Worm (Caenorhabditis elegans) whole organism, L1 larva: Measurements from ENCODE around the gene smg-8.

ENCODE experiments used
- C04F5.9 ChIP-seq: sonication (generic microtip); optimal IDR thresholded peaks from 2 replicates; lab custom pipeline; 2016; ENCODE audit warnings: missing genetic modification characterization, missing compliant biosample characterization
- Y116A8C.19 ChIP-seq: sonication (generic microtip); optimal IDR thresholded peaks from 2 replicates; lab custom pipeline; 2016; ENCODE audit warnings: missing compliant biosample characterization, missing genetic modification characterization, borderline replicate concordance
- alr-1 ChIP-seq: fragments of 200-800 bp; sonication (Bioruptor generic); optimal IDR thresholded peaks from 2 replicates; lab custom pipeline; 2018; ENCODE audit warnings: borderline replicate concordance, mild to moderate bottlenecking, missing genetic modification characterization, missing compliant biosample characterization
- aly-2 ChIP-seq: fragments of 150-350 bp; optimal IDR thresholded peaks from 2 replicates; lab custom pipeline; 2014; ENCODE audit warnings: missing biosample characterization, missing genetic modification characterization
- ama-1 ChIP-seq: fragments of 150-350 bp; optimal IDR thresholded peaks from 2 replicates; lab custom pipeline; 2014
- blmp-1 ChIP-seq: fragments of 150-350 bp; optimal IDR thresholded peaks from 2 replicates; lab custom pipeline; 2014; ENCODE audit warnings: missing biosample characterization, missing genetic modification characterization
- ceh-63 ChIP-seq: fragments of 200-800 bp; sonication (Bioruptor generic); optimal IDR thresholded peaks from 2 replicates; lab custom pipeline; 2018; ENCODE audit warnings: mild to moderate bottlenecking, missing genetic modification characterization, missing compliant biosample characterization
- ceh-82 ChIP-seq, 3 experiments: fragments of 150-350 bp in 1 of 3; sonication (generic microtip) in 2 of 3; optimal IDR thresholded peaks; 2 replicates each; lab custom pipeline; 2014 to 2017; ENCODE audit warnings: missing biosample characterization in 3 of 3, missing genetic modification characterization in 3 of 3
- ceh-90 ChIP-seq: sonication (generic microtip); optimal IDR thresholded peaks from 2 replicates; lab custom pipeline; 2016; ENCODE audit warnings: missing genetic modification characterization, missing compliant biosample characterization
- dsc-1 ChIP-seq: sonication (generic microtip); optimal IDR thresholded peaks from 2 replicates; lab custom pipeline; 2016; ENCODE audit warnings: mild to moderate bottlenecking, missing genetic modification characterization, missing compliant biosample characterization
- efl-1 ChIP-seq, 4 experiments: fragments of 150-350 bp; optimal IDR thresholded peaks in 3 of 4; peaks in 1 of 4; 1 replicate in 1 of 4; 2 replicates in 3 of 4; lab custom pipeline; 2014; ENCODE audit warnings: missing biosample characterization in 2 of 4, missing genetic modification characterization in 2 of 4, missing genetic modification reagents in 2 of 4
- efl-3 ChIP-seq: fragments of 200-800 bp; sonication (Bioruptor generic); optimal IDR thresholded peaks from 2 replicates; lab custom pipeline; 2018; ENCODE audit warnings: mild to moderate bottlenecking, missing genetic modification characterization, missing compliant biosample characterization
- egl-13 ChIP-seq: sonication (generic microtip); optimal IDR thresholded peaks from 2 replicates; lab custom pipeline; 2016; ENCODE audit warnings: missing genotype, missing genetic modification reagents, missing genetic modification characterization, missing compliant biosample characterization
- elt-3 ChIP-seq, 6 experiments: fragments of 150-350 bp in 1 of 6; sonication (generic microtip); optimal IDR thresholded peaks; 2 replicates each; lab custom pipeline; 2017 to 2018; ENCODE audit warnings: missing biosample characterization in 6 of 6, missing genetic modification characterization in 6 of 6, inconsistent platforms in 1 of 6
- fkh-10 ChIP-seq: sonication (generic microtip); optimal IDR thresholded peaks from 2 replicates; lab custom pipeline; 2017; ENCODE audit warnings: missing biosample characterization, missing genetic modification reagents, missing genetic modification characterization
- fkh-8 ChIP-seq: sonication (generic microtip); optimal IDR thresholded peaks from 2 replicates; lab custom pipeline; 2016; ENCODE audit warnings: mild to moderate bottlenecking, missing genetic modification characterization, missing compliant biosample characterization
- hlh-4 ChIP-seq: sonication (generic microtip); optimal IDR thresholded peaks from 2 replicates; lab custom pipeline; 2016; ENCODE audit warnings: mild to moderate bottlenecking, missing genetic modification characterization, missing compliant biosample characterization
- hpl-2 ChIP-seq: fragments of 150-350 bp; optimal IDR thresholded peaks from 2 replicates; lab custom pipeline; 2014; ENCODE audit warnings: missing biosample characterization, missing genetic modification reagents, missing genetic modification characterization
- irx-1 ChIP-seq: sonication (generic microtip); optimal IDR thresholded peaks from 2 replicates; lab custom pipeline; 2016; ENCODE audit warnings: missing genetic modification characterization, missing compliant biosample characterization
- isw-1 ChIP-seq: fragments of 200-800 bp; sonication (Bioruptor generic); IDR thresholded peaks from 2 replicates; pipeline ENCODE4 v1.3.6; 2022; ENCODE audit warnings: missing genetic modification characterization, missing compliant biosample characterization
- jun-1 ChIP-seq: fragments of 150-350 bp; optimal IDR thresholded peaks from 2 replicates; lab custom pipeline; 2014; ENCODE audit warnings: missing biosample characterization, missing genetic modification reagents, missing genetic modification characterization
- lin-15B ChIP-seq: fragments of 150-350 bp; sonication (generic microtip); optimal IDR thresholded peaks from 3 replicates; lab custom pipeline; 2014; ENCODE audit warnings: missing biosample characterization, missing genetic modification characterization
- lin-35 ChIP-seq, 2 experiments: fragments of 150-350 bp; optimal IDR thresholded peaks; 2 replicates each; lab custom pipeline; 2014; ENCODE audit warnings: missing biosample characterization in 2 of 2, missing genetic modification characterization in 2 of 2, missing genetic modification reagents in 2 of 2
- lin-39 ChIP-seq: fragments of 150-350 bp; optimal IDR thresholded peaks from 2 replicates; lab custom pipeline; 2014; ENCODE audit warnings: missing biosample characterization, missing genetic modification reagents, missing genetic modification characterization
- lsy-2 ChIP-seq, 2 experiments: fragments of 150-350 bp; optimal IDR thresholded peaks; 2 replicates each; lab custom pipeline; 2014; ENCODE audit warnings: missing biosample characterization in 2 of 2, missing genetic modification characterization in 2 of 2
- mep-1 ChIP-seq: fragments of 150-350 bp; optimal IDR thresholded peaks from 2 replicates; lab custom pipeline; 2014; ENCODE audit warnings: missing biosample characterization, missing genetic modification characterization
- nhr-237 ChIP-seq: fragments of 150-350 bp; optimal IDR thresholded peaks from 2 replicates; lab custom pipeline; 2014; ENCODE audit warnings: missing biosample characterization, missing genetic modification characterization
- nhr-28 ChIP-seq: fragments of 150-350 bp; optimal IDR thresholded peaks from 2 replicates; lab custom pipeline; 2014; ENCODE audit warnings: missing biosample characterization, missing genetic modification characterization
- nhr-47 ChIP-seq: sonication (generic microtip); optimal IDR thresholded peaks from 2 replicates; lab custom pipeline; 2016; ENCODE audit warnings: mild to moderate bottlenecking, missing genetic modification characterization, moderate library complexity, missing compliant biosample characterization
- nhr-77 ChIP-seq: fragments of 150-350 bp; optimal IDR thresholded peaks from 2 replicates; lab custom pipeline; 2014; ENCODE audit warnings: missing biosample characterization, missing genetic modification characterization
- nhr-84 ChIP-seq: sonication (generic microtip); optimal IDR thresholded peaks from 2 replicates; lab custom pipeline; 2017; ENCODE audit warnings: missing biosample characterization, missing genetic modification characterization
- nhr-85 ChIP-seq: sonication (generic microtip); peaks from one replicate; lab custom pipeline; 2016; ENCODE audit warnings: missing genetic modification characterization, inconsistent platforms, missing compliant biosample characterization
- nhr-90 ChIP-seq: sonication (generic microtip); optimal IDR thresholded peaks from 2 replicates; lab custom pipeline; 2016; ENCODE audit warnings: mild to moderate bottlenecking, missing genetic modification characterization, missing compliant biosample characterization; ENCODE audit not compliant: poor library complexity
- pax-3 ChIP-seq: fragments of 200-800 bp; sonication (Bioruptor generic); optimal IDR thresholded peaks from 2 replicates; lab custom pipeline; 2018; ENCODE audit warnings: mild to moderate bottlenecking, missing genetic modification characterization, moderate library complexity, missing compliant biosample characterization
- pqm-1 ChIP-seq: sonication (generic microtip); optimal IDR thresholded peaks from 3 replicates; lab custom pipeline; 2017; ENCODE audit warnings: missing biosample characterization, missing genetic modification characterization
- skn-1 ChIP-seq: fragments of 150-350 bp; optimal IDR thresholded peaks from 2 replicates; lab custom pipeline; 2014; ENCODE audit warnings: missing biosample characterization, missing genetic modification characterization
- snpc-4 ChIP-seq: fragments of 150-350 bp; optimal IDR thresholded peaks from 2 replicates; lab custom pipeline; 2014; ENCODE audit warnings: missing biosample characterization, missing genetic modification characterization
- snu-23 ChIP-seq: sonication (generic microtip); optimal IDR thresholded peaks from 2 replicates; lab custom pipeline; 2016; ENCODE audit warnings: missing genetic modification characterization, missing compliant biosample characterization
- sup-37 ChIP-seq: fragments of 200-800 bp; sonication (Bioruptor generic); optimal IDR thresholded peaks from 2 replicates; lab custom pipeline; 2018; ENCODE audit warnings: mild to moderate bottlenecking, missing genetic modification characterization, missing compliant biosample characterization
- swsn-7 ChIP-seq: sonication (generic microtip); optimal IDR thresholded peaks from 2 replicates; lab custom pipeline; 2016; ENCODE audit warnings: missing genetic modification characterization, missing compliant biosample characterization
- tbx-2 ChIP-seq: sonication (generic microtip); optimal IDR thresholded peaks from 2 replicates; lab custom pipeline; 2016; ENCODE audit warnings: missing genetic modification characterization, missing compliant biosample characterization
- tlp-1 ChIP-seq: fragments of 150-350 bp; optimal IDR thresholded peaks from 2 replicates; lab custom pipeline; 2014; ENCODE audit warnings: missing biosample characterization, missing genetic modification characterization
- unc-130 ChIP-seq: fragments of 150-350 bp; optimal IDR thresholded peaks from 2 replicates; lab custom pipeline; 2017; ENCODE audit warnings: missing biosample characterization, missing genetic modification characterization, inconsistent platforms
- unc-62 ChIP-seq: fragments of 150-350 bp; optimal IDR thresholded peaks from 2 replicates; lab custom pipeline; 2014; ENCODE audit warnings: missing biosample characterization, missing genetic modification reagents, missing genetic modification characterization
- unc-86 ChIP-seq: sonication (generic microtip); optimal IDR thresholded peaks from 2 replicates; lab custom pipeline; 2016; ENCODE audit warnings: missing genetic modification characterization, missing compliant biosample characterization
- unc-98 ChIP-seq: fragments of 200-800 bp; sonication (Bioruptor generic); IDR thresholded peaks from 2 replicates; pipeline ENCODE4 v1.3.6; 2022; ENCODE audit warnings: missing genetic modification characterization, missing compliant biosample characterization
- vab-15 ChIP-seq: sonication (generic microtip); optimal IDR thresholded peaks from 2 replicates; lab custom pipeline; 2017; ENCODE audit warnings: missing genotype, mild to moderate bottlenecking, missing genetic modification characterization, missing compliant biosample characterization
- zag-1 ChIP-seq: fragments of 150-350 bp; optimal IDR thresholded peaks from 2 replicates; lab custom pipeline; 2014; ENCODE audit warnings: missing biosample characterization, missing genetic modification characterization
- zip-4 ChIP-seq: fragments of 200-800 bp; sonication (Bioruptor generic); optimal IDR thresholded peaks from 2 replicates; lab custom pipeline; 2018; ENCODE audit warnings: mild to moderate bottlenecking, missing genetic modification characterization, moderate library complexity, missing compliant biosample characterization
- ztf-11 ChIP-seq, 2 experiments: sonication (generic microtip); optimal IDR thresholded peaks; 2 replicates each; lab custom pipeline; 2016 to 2017; ENCODE audit warnings: missing genetic modification characterization in 2 of 2, missing biosample characterization in 1 of 2, missing compliant biosample characterization in 1 of 2

Gene smg-8

ce11 chrII:14399595-14399994 lies 41.6 kb upstream of the smg-8 start (continued):
- no peak for TF ChIP-seq zag-1
- no peak for TF ChIP-seq nhr-84
- peak; percentile 34 for TF ChIP-seq ama-1
- no peak for TF ChIP-seq unc-98 (GFP tag; lab: Robert Waterston, UW)
- peak; percentile 67 for TF ChIP-seq zip-4 (GFP tag; lab: Kevin White, UChicago)
- TF ChIP-seq tbx-2 (tag; lab: Kevin White, UChicago): peak; percentile 86
- TF ChIP-seq snpc-4 (tag; lab: Kevin White, UChicago): peak; percentile 84
- TF ChIP-seq nhr-47 (tag; lab: Kevin White, UChicago): peak; percentile 89
- no peak for TF ChIP-seq nhr-28
- peak in 2 of 6 experiments; percentile 45 to 93 for TF ChIP-seq elt-3 (tag; optimal IDR thresholded peaks at IDR 0.05; lab: Kevin White, UChicago)
- peak; percentile 59 for TF ChIP-seq nhr-237 (tag; lab: Kevin White, UChicago)
- peak; percentile 93 for TF ChIP-seq skn-1
- TF ChIP-seq tlp-1 (tag; lab: Kevin White, UChicago): no peak
- no peak for TF ChIP-seq hlh-4 (tag; lab: Kevin White, UChicago)
- peak; percentile 90 for TF ChIP-seq fkh-8 (tag; lab: Kevin White, UChicago)
- peak; percentile 99 for TF ChIP-seq unc-130 (tag; lab: Kevin White, UChicago)
- peak; percentile 87 to 95 for TF ChIP-seq lsy-2 (tag; optimal IDR thresholded peaks at IDR 0.05; lab: Kevin White, UChicago)
- TF ChIP-seq snu-23: peak; percentile 95
- TF ChIP-seq blmp-1 (tag; lab: Kevin White, UChicago): peak; percentile 75
- TF ChIP-seq ceh-82 (tag; optimal IDR thresholded peaks at IDR 0.05; lab: Kevin White, UChicago): peak; percentile 64 to 91 (median 69)
- peak; percentile 93 for TF ChIP-seq nhr-85
- no peak for TF ChIP-seq unc-62 (GFP tag; lab: Kevin White, UChicago)
- TF ChIP-seq nhr-77 (tag; lab: Kevin White, UChicago): peak; percentile 88
- peak; percentile 28 for TF ChIP-seq hpl-2
- TF ChIP-seq aly-2 (tag; lab: Kevin White, UChicago): peak; percentile 39
- peak; percentile 83 for TF ChIP-seq swsn-7 (tag; lab: Kevin White, UChicago)
- peak; percentile 74 for TF ChIP-seq isw-1
- TF ChIP-seq ztf-11 (tag; optimal IDR thresholded peaks at IDR 0.05; lab: Kevin White, UChicago): peak in 1 of 2 experiments; percentile 48
- peak; percentile 89 to 91 for TF ChIP-seq lin-35 (GFP tag; optimal IDR thresholded peaks at IDR 0.05; lab: Kevin White, UChicago)
- no peak for TF ChIP-seq C04F5.9 (tag; lab: Kevin White, UChicago)
- peak; percentile 93 for TF ChIP-seq lin-15B (tag; lab: Kevin White, UChicago)
- TF ChIP-seq lin-39: peak; percentile 60
- TF ChIP-seq vab-15 (tag; lab: Kevin White, UChicago): no peak
- TF ChIP-seq pax-3: peak; percentile 55
- TF ChIP-seq nhr-90 (tag; lab: Kevin White, UChicago): peak; percentile 81
- peak; percentile 73 for TF ChIP-seq unc-86 (tag; lab: Kevin White, UChicago)
- TF ChIP-seq alr-1: no peak
- TF ChIP-seq efl-1 (optimal IDR thresholded peaks at IDR 0.05; lab: Kevin White, UChicago): peak; percentile 87 to 90
- peak; percentile 84 to 98 for TF ChIP-seq efl-1 (GFP tag; optimal IDR thresholded peaks at IDR 0.05 in 1 of 2; lab: Kevin White, UChicago)
- TF ChIP-seq irx-1 (tag; lab: Kevin White, UChicago): peak; percentile 79
- no peak for TF ChIP-seq ceh-63
- TF ChIP-seq dsc-1 (tag; lab: Kevin White, UChicago): peak; percentile 84
- TF ChIP-seq fkh-10 (GFP tag; lab: Kevin White, UChicago): peak; percentile 64
- peak; percentile 56 for TF ChIP-seq jun-1 (tag; lab: Kevin White, UChicago)
- TF ChIP-seq, all 84 proteins: peak for 51

- TF ChIP-seq ceh-90 (tag; lab: Kevin White, UChicago) (no peak), blmp-1 (tag; lab: Kevin White, UChicago) (no peak), efl-3 (GFP tag; lab: Kevin White, UChicago) (no peak), sup-37 (GFP tag; lab: Kevin White, UChicago) (no peak), mep-1 (tag; lab: Kevin White, UChicago) (no peak), pqm-1 (tag; lab: Kevin White, UChicago) (no peak), nhr-84 (no peak), egl-13 (tag; lab: Kevin White, UChicago) (no peak), fkh-8 (tag; lab: Kevin White, UChicago) (no peak), fkh-10 (GFP tag; lab: Kevin White, UChicago) (no peak), Y116A8C.19 (tag; lab: Kevin White, UChicago) (no peak), irx-1 (tag; lab: Kevin White, UChicago) (no peak)
These were observed 40.1 kb upstream of the smg-8 start for ce11 chrII:14401098-14401497.
